Fruit fly (Drosophila melanogaster) whole organism, embryonic: Measurements from ENCODE around the gene Wbp2.

ENCODE experiments used
- Bgb ChIP-seq: fragments of 200-800 bp; sonication (Bioruptor generic); IDR thresholded peaks from 2 replicates; pipeline ENCODE4 v1.3.6; 2022; ENCODE audit warnings: missing biosample characterization, missing genetic modification characterization; ENCODE audit not compliant: partially characterized antibody
- C15 ChIP-seq: fragments of 200-800 bp; sonication (Bioruptor generic); IDR thresholded peaks from 3 replicates; pipeline ENCODE4 v1.3.6; 2022; ENCODE audit warnings: missing biosample characterization, missing genetic modification characterization
- CG10462 ChIP-seq: fragments of 200-800 bp; sonication (Bioruptor generic); optimal IDR thresholded peaks from 2 replicates; lab custom pipeline; 2016; ENCODE audit warnings: missing biosample characterization, missing genetic modification characterization
- CG16779 ChIP-seq: fragments of 200-800 bp; sonication (Bioruptor generic); IDR thresholded peaks from 2 replicates; pipeline ENCODE4 v1.3.6; 2022; ENCODE audit warnings: missing biosample characterization, missing genetic modification characterization
- CG18011 ChIP-seq: fragments of 200-800 bp; sonication (Bioruptor generic); optimal IDR thresholded peaks from 2 replicates; lab custom pipeline; 2017; ENCODE audit warnings: missing biosample characterization, missing genetic modification characterization, mild to moderate bottlenecking, moderate library complexity, missing genotype
- CG18619 ChIP-seq: fragments of 200-800 bp; sonication (Bioruptor generic); optimal IDR thresholded peaks from 3 replicates; lab custom pipeline; 2017; ENCODE audit warnings: missing biosample characterization, mild to moderate bottlenecking, missing genetic modification characterization
- CG30020 ChIP-seq: fragments of 200-800 bp; optimal IDR thresholded peaks from 2 replicates; lab custom pipeline; 2019; ENCODE audit warnings: missing biosample characterization, mild to moderate bottlenecking, missing genetic modification characterization, moderate library complexity
- CG30431 ChIP-seq: fragments of 200-800 bp; sonication (Bioruptor generic); optimal IDR thresholded peaks from 2 replicates; lab custom pipeline; 2017; ENCODE audit warnings: missing biosample characterization, missing genetic modification characterization
- CG3163 ChIP-seq: fragments of 200-800 bp; sonication (Bioruptor generic); optimal IDR thresholded peaks from 3 replicates; lab custom pipeline; 2016; ENCODE audit warnings: missing biosample characterization, missing genetic modification characterization
- CG32767 ChIP-seq: fragments of 200-800 bp; sonication (Bioruptor generic); IDR thresholded peaks from 2 replicates; pipeline ENCODE4 v1.3.6; 2022; ENCODE audit warnings: missing biosample characterization, missing genetic modification characterization
- CG42726 ChIP-seq: fragments of 200-800 bp; sonication (Bioruptor generic); IDR thresholded peaks from 2 replicates; pipeline ENCODE4 v1.3.6; 2022; ENCODE audit warnings: missing biosample characterization, missing genetic modification characterization; ENCODE audit not compliant: partially characterized antibody
- CG4730 ChIP-seq: fragments of 200-800 bp; sonication (Bioruptor generic); IDR thresholded peaks from 2 replicates; pipeline ENCODE4 v1.3.6; 2022; ENCODE audit warnings: missing biosample characterization, missing genetic modification characterization
- CG6175 ChIP-seq: fragments of 200-800 bp; sonication (Bioruptor generic); IDR thresholded peaks from 3 replicates; pipeline ENCODE4 v1.3.6; 2022; ENCODE audit warnings: missing biosample characterization, missing genetic modification characterization
- CG6654 ChIP-seq: fragments of 200-800 bp; sonication (Bioruptor generic); optimal IDR thresholded peaks from 2 replicates; lab custom pipeline; 2017; ENCODE audit warnings: missing biosample characterization, mild to moderate bottlenecking, missing genetic modification characterization
- CG7963 ChIP-seq: fragments of 200-800 bp; sonication (Bioruptor generic); IDR thresholded peaks from 3 replicates; pipeline ENCODE4 v1.3.6; 2022; ENCODE audit warnings: missing biosample characterization, missing genetic modification characterization; ENCODE audit not compliant: partially characterized antibody
- CG8765 ChIP-seq: fragments of 200-800 bp; sonication (Bioruptor generic); IDR thresholded peaks from 2 replicates; pipeline ENCODE4 v1.3.6; 2022; ENCODE audit warnings: missing biosample characterization, missing genetic modification characterization
- CG8944 ChIP-seq: fragments of 200-800 bp; sonication (Bioruptor generic); optimal IDR thresholded peaks from 3 replicates; lab custom pipeline; 2016; ENCODE audit warnings: missing biosample characterization, missing genetic modification characterization
- CG9797 ChIP-seq: fragments of 200-800 bp; sonication (Bioruptor generic); optimal IDR thresholded peaks from 3 replicates; lab custom pipeline; 2018; ENCODE audit warnings: missing biosample characterization, mild to moderate bottlenecking, missing genetic modification characterization
- CkIIα-i1 ChIP-seq: fragments of 200-800 bp; sonication (Bioruptor generic); IDR thresholded peaks from 2 replicates; pipeline ENCODE4 v1.3.6; 2022; ENCODE audit warnings: missing biosample characterization, missing genetic modification characterization
- CoRest ChIP-seq: fragments of 200-800 bp; sonication (Bioruptor generic); optimal IDR thresholded peaks from 3 replicates; lab custom pipeline; 2018; ENCODE audit warnings: missing biosample characterization, mild to moderate bottlenecking, missing genetic modification characterization, moderate library complexity
- Fer3 ChIP-seq: fragments of 200-800 bp; sonication (Bioruptor generic); optimal IDR thresholded peaks from 2 replicates; lab custom pipeline; 2018; ENCODE audit warnings: missing biosample characterization, mild to moderate bottlenecking, missing genetic modification characterization, moderate library complexity
- Gsc ChIP-seq: fragments of 200-800 bp; sonication (Bioruptor generic); IDR thresholded peaks from 2 replicates; pipeline ENCODE4 v1.3.6; 2022; ENCODE audit warnings: missing biosample characterization, missing genetic modification characterization
- Hr78 ChIP-seq, 2 experiments: fragments of 200-800 bp in 1 of 2; fragments of >200 bp in 1 of 2; sonication (Bioruptor generic) in 1 of 2; optimal IDR thresholded peaks; 2 replicates each; lab custom pipeline; 2017 to 2019; ENCODE audit warnings: missing biosample characterization in 2 of 2, missing genetic modification characterization in 2 of 2, mild to moderate bottlenecking in 1 of 2, moderate library complexity in 1 of 2
- Lpt ChIP-seq: fragments of >200 bp; optimal IDR thresholded peaks from 2 replicates; lab custom pipeline; 2018; ENCODE audit warnings: missing biosample characterization, missing genetic modification characterization
- NfI ChIP-seq: fragments of 200-800 bp; sonication (Bioruptor generic); optimal IDR thresholded peaks from 3 replicates; lab custom pipeline; 2018; ENCODE audit warnings: missing biosample characterization, mild to moderate bottlenecking, missing genetic modification characterization, moderate library complexity
- Ptx1 ChIP-seq: fragments of 200-800 bp; sonication (Bioruptor generic); IDR thresholded peaks from 2 replicates; pipeline ENCODE4 v1.3.6; 2022; ENCODE audit warnings: missing biosample characterization, missing genetic modification characterization
- Ravus ChIP-seq: fragments of 200-800 bp; sonication (Bioruptor generic); IDR thresholded peaks from 2 replicates; pipeline ENCODE4 v1.3.6; 2022; ENCODE audit warnings: missing biosample characterization, missing genetic modification characterization
- Sry-β ChIP-seq: fragments of 200-800 bp; sonication (Bioruptor generic); optimal IDR thresholded peaks from 2 replicates; lab custom pipeline; 2018; ENCODE audit warnings: missing biosample characterization, mild to moderate bottlenecking, missing genetic modification characterization, moderate library complexity
- TFAM ChIP-seq: fragments of 200-800 bp; sonication (Bioruptor generic); optimal IDR thresholded peaks from 2 replicates; lab custom pipeline; 2017; ENCODE audit warnings: missing biosample characterization, missing genetic modification characterization, inconsistent platforms
- Usf ChIP-seq: fragments of 200-800 bp; sonication (Bioruptor generic); optimal IDR thresholded peaks from 2 replicates; lab custom pipeline; 2017; ENCODE audit warnings: missing genotype, missing biosample characterization, missing genetic modification characterization
- YL-1 ChIP-seq: fragments of 200-800 bp; sonication (Bioruptor generic); optimal IDR thresholded peaks from 3 replicates; lab custom pipeline; 2017; ENCODE audit warnings: missing biosample characterization, mild to moderate bottlenecking, missing genetic modification characterization
- bsh ChIP-seq, 2 experiments: fragments of 200-800 bp; sonication (Bioruptor generic); optimal IDR thresholded peaks; 2 replicates each; lab custom pipeline; 2017 to 2018; ENCODE audit warnings: mild to moderate bottlenecking in 2 of 2, missing biosample characterization in 2 of 2, missing genetic modification characterization in 2 of 2, moderate library complexity in 1 of 2
- btn ChIP-seq: fragments of 200-800 bp; sonication (Bioruptor generic); optimal IDR thresholded peaks from 2 replicates; lab custom pipeline; 2016; ENCODE audit warnings: missing biosample characterization, missing genetic modification characterization
- chinmo ChIP-seq: fragments of 200-800 bp; sonication (Bioruptor generic); IDR thresholded peaks from 4 replicates; pipeline ENCODE4 v1.3.6; 2022; ENCODE audit warnings: missing biosample characterization, missing genetic modification characterization; ENCODE audit not compliant: partially characterized antibody
- dati ChIP-seq: fragments of 200-800 bp; sonication (Bioruptor generic); IDR thresholded peaks from 2 replicates; pipeline ENCODE4 v1.3.6; 2022; ENCODE audit warnings: missing biosample characterization, missing genetic modification characterization
- gsb ChIP-seq: fragments of 200-800 bp; sonication (Bioruptor generic); IDR thresholded peaks from 2 replicates; pipeline ENCODE4 v1.3.6; 2022; ENCODE audit warnings: missing biosample characterization, missing genetic modification characterization
- gsb-n ChIP-seq: fragments of 200-800 bp; sonication (Bioruptor generic); optimal IDR thresholded peaks from 3 replicates; lab custom pipeline; 2018; ENCODE audit warnings: missing biosample characterization, mild to moderate bottlenecking, missing genetic modification characterization
- h ChIP-seq: fragments of >200 bp; optimal IDR thresholded peaks from 2 replicates; lab custom pipeline; 2017
- knrl ChIP-seq: fragments of 200-800 bp; sonication (Bioruptor generic); IDR thresholded peaks from 3 replicates; pipeline ENCODE4 v1.3.6; 2022; ENCODE audit warnings: missing biosample characterization, missing genetic modification characterization; ENCODE audit not compliant: partially characterized antibody
- lilli ChIP-seq: fragments of 200-800 bp; sonication (Bioruptor generic); optimal IDR thresholded peaks from 3 replicates; lab custom pipeline; 2016; ENCODE audit warnings: missing biosample characterization, missing genetic modification characterization
- pros ChIP-seq: fragments of 200-800 bp; sonication (Bioruptor generic); optimal IDR thresholded peaks from 3 replicates; lab custom pipeline; 2019; ENCODE audit warnings: missing biosample characterization, mild to moderate bottlenecking, missing genetic modification characterization, moderate library complexity
- pzg ChIP-seq: fragments of 200-800 bp; sonication (Bioruptor generic); optimal IDR thresholded peaks from 3 replicates; lab custom pipeline; 2018; ENCODE audit warnings: missing biosample characterization, mild to moderate bottlenecking, missing genetic modification characterization, moderate library complexity
- ranshi ChIP-seq: fragments of 200-800 bp; sonication (Bioruptor generic); IDR thresholded peaks from 2 replicates; pipeline ENCODE4 v1.3.6; 2022; ENCODE audit warnings: missing biosample characterization, missing genetic modification characterization
- sc ChIP-seq, 3 experiments: fragments of >200 bp in 2 of 3; fragments of 200-800 bp in 1 of 3; sonication (Bioruptor generic) in 1 of 3; optimal IDR thresholded peaks; 2 replicates in 2 of 3; 3 replicates in 1 of 3; lab custom pipeline; 2017; ENCODE audit warnings: mild to moderate bottlenecking in 1 of 3, missing biosample characterization in 1 of 3, missing genetic modification characterization in 1 of 3, missing genetic modification reagents in 1 of 3
- sna ChIP-seq: fragments of 200-800 bp; sonication (Bioruptor generic); IDR thresholded peaks from 2 replicates; pipeline ENCODE4 v1.3.6; 2022; ENCODE audit warnings: missing biosample characterization, missing genetic modification characterization; ENCODE audit not compliant: partially characterized antibody
- sr ChIP-seq: fragments of 200-800 bp; sonication (Bioruptor generic); IDR thresholded peaks from 3 replicates; pipeline ENCODE4 v1.3.6; 2022; ENCODE audit warnings: missing biosample characterization, missing genetic modification characterization
- usp ChIP-seq: fragments of >200 bp; optimal IDR thresholded peaks from 2 replicates; lab custom pipeline; 2017; ENCODE audit warnings: missing biosample characterization, missing genetic modification characterization
- vfl ChIP-seq: fragments of 200-800 bp; sonication (Bioruptor generic); optimal IDR thresholded peaks from 2 replicates; lab custom pipeline; 2016; ENCODE audit warnings: missing biosample characterization, missing genetic modification characterization
- vvl ChIP-seq: fragments of 200-800 bp; sonication (Bioruptor generic); IDR thresholded peaks from 2 replicates; pipeline ENCODE4 v1.3.6; 2022; ENCODE audit warnings: missing biosample characterization, missing genetic modification characterization
- wor ChIP-seq: fragments of 200-800 bp; sonication (Bioruptor generic); IDR thresholded peaks from 2 replicates; pipeline ENCODE4 v1.3.6; 2022; ENCODE audit warnings: missing biosample characterization, missing genetic modification characterization
- zf30C ChIP-seq: fragments of 200-800 bp; sonication (Bioruptor generic); optimal IDR thresholded peaks from 3 replicates; lab custom pipeline; 2018; ENCODE audit warnings: missing biosample characterization, mild to moderate bottlenecking, missing genetic modification characterization

The Wbp2 gene

dm6 chr3L:12806290-12806743 lies 43.6 kb upstream of the Wbp2 start (continued):
- TF ChIP-seq CG7963: no peak
- TF ChIP-seq CG16779 (GFP tag; lab: Robert Waterston, UW): no peak
- peak; percentile 50 for TF ChIP-seq gsb-n (tag; lab: Kevin White, UChicago)
- TF ChIP-seq bsh (GFP tag; optimal IDR thresholded peaks at IDR 0.05; lab: Kevin White, UChicago): peak in 1 of 2 experiments; percentile 65
- no peak for TF ChIP-seq CG6654 (GFP tag; lab: Kevin White, UChicago)
- TF ChIP-seq CG3163: no peak
- TF ChIP-seq TFAM (GFP tag; lab: Kevin White, UChicago): no peak
- no peak for TF ChIP-seq knrl (GFP tag; lab: Robert Waterston, UW)
- peak; percentile 95; the same call in 3 of the 4 replicates for TF ChIP-seq chinmo (GFP tag; lab: Robert Waterston, UW)
- no peak for TF ChIP-seq btn (GFP tag; lab: Kevin White, UChicago)
- TF ChIP-seq Bgb (GFP tag; lab: Robert Waterston, UW): no peak
- peak; percentile 34 for TF ChIP-seq CG10462 (GFP tag; lab: Kevin White, UChicago)
- no peak for TF ChIP-seq CG30431 (GFP tag; lab: Kevin White, UChicago)
- peak; percentile 33 for TF ChIP-seq lilli (GFP tag; lab: Kevin White, UChicago)
- no peak for TF ChIP-seq sr (GFP tag; lab: Robert Waterston, UW)
- TF ChIP-seq sc (optimal IDR thresholded peaks at IDR 0.05; lab: Kevin White, UChicago): no peak
- peak; percentile 27 for TF ChIP-seq sc (GFP tag; optimal IDR thresholded peaks at IDR 0.05; lab: Kevin White, UChicago)
- peak; percentile 38 for TF ChIP-seq CG18619 (GFP tag; lab: Kevin White, UChicago)
- TF ChIP-seq Sry-β (GFP tag; lab: Kevin White, UChicago): no peak
- peak; percentile 80 for TF ChIP-seq YL-1 (GFP tag; lab: Kevin White, UChicago)
- peak; percentile 7 for TF ChIP-seq CG30020 (tag; lab: Kevin White, UChicago)
- no peak for TF ChIP-seq zf30C (GFP tag; lab: Kevin White, UChicago)
- TF ChIP-seq Ptx1 (GFP tag; lab: Robert Waterston, UW): peak; percentile 57
- peak; percentile 61 for TF ChIP-seq NfI
- TF ChIP-seq gsb (GFP tag; lab: Robert Waterston, UW): no peak
- 0 out of 2 replicates have a peak, but pooled peaks have one; percentile 85 for TF ChIP-seq CG32767
- no peak for TF ChIP-seq dati (GFP tag; lab: Robert Waterston, UW)
- no peak for TF ChIP-seq sna (GFP tag; lab: Robert Waterston, UW)
- no peak for TF ChIP-seq CkIIα-i1
- TF ChIP-seq CG6175 (GFP tag; lab: Robert Waterston, UW): no peak
- no peak for TF ChIP-seq CG18011 (GFP tag; lab: Kevin White, UChicago)
- TF ChIP-seq h (lab: Kevin White, UChicago): no peak
- no peak for TF ChIP-seq ranshi (GFP tag; lab: Robert Waterston, UW)
- TF ChIP-seq wor: no peak
- TF ChIP-seq Ravus (GFP tag; lab: Robert Waterston, UW): no peak
- TF ChIP-seq CG4730 (GFP tag; lab: Robert Waterston, UW): no peak
- TF ChIP-seq Fer3 (tag; lab: Kevin White, UChicago): peak; percentile 35
- no peak for TF ChIP-seq CG8765 (GFP tag; lab: Robert Waterston, UW)
- TF ChIP-seq Hr78 (GFP tag; optimal IDR thresholded peaks at IDR 0.05; lab: Kevin White, UChicago): no peak
- TF ChIP-seq CG8944: no peak
- TF ChIP-seq CoRest (tag; lab: Kevin White, UChicago): peak; percentile 46
- no peak for TF ChIP-seq pzg (GFP tag; lab: Kevin White, UChicago)
- no peak for TF ChIP-seq C15 (GFP tag; lab: Robert Waterston, UW)
- TF ChIP-seq CG42726 (GFP tag; lab: Robert Waterston, UW): no peak
- no peak for TF ChIP-seq Usf (GFP tag; lab: Kevin White, UChicago)
- TF ChIP-seq pros (GFP tag; lab: Kevin White, UChicago): no peak
- no peak for TF ChIP-seq vfl
- TF ChIP-seq Lpt (GFP tag; lab: Kevin White, UChicago): no peak
- TF ChIP-seq CG9797 (GFP tag; lab: Kevin White, UChicago): no peak
- TF ChIP-seq vvl: peak; percentile 69
- no peak for TF ChIP-seq Gsc (GFP tag; lab: Robert Waterston, UW)
- no peak for TF ChIP-seq usp (GFP tag; lab: Kevin White, UChicago)
